Fruit fly (Drosophila melanogaster) whole organism, embryonic: ENCODE data around the gene CG32161.

Experiments
- Atf6 ChIP-seq: fragments of 200-800 bp; sonication (Bioruptor generic); IDR thresholded peaks from 2 replicates; pipeline ENCODE4 v1.3.6; 2022; ENCODE audit warnings: missing biosample characterization, missing genetic modification characterization
- CG10209 ChIP-seq: fragments of 200-800 bp; sonication (Bioruptor generic); optimal IDR thresholded peaks from 3 replicates; lab custom pipeline; 2017; ENCODE audit warnings: missing biosample characterization, mild to moderate bottlenecking, missing genetic modification characterization, missing genetic modification reagents
- CG10274 ChIP-seq: fragments of 200-800 bp; sonication (Bioruptor generic); optimal IDR thresholded peaks from 3 replicates; lab custom pipeline; 2017; ENCODE audit warnings: missing biosample characterization, mild to moderate bottlenecking, missing genetic modification characterization
- CG10366 ChIP-seq: fragments of 200-800 bp; sonication (Bioruptor generic); IDR thresholded peaks from 2 replicates; pipeline ENCODE4 v1.3.6; 2022; ENCODE audit warnings: missing biosample characterization, missing genetic modification characterization
- CG10431 ChIP-seq: fragments of 200-800 bp; sonication (Bioruptor generic); optimal IDR thresholded peaks from 3 replicates; lab custom pipeline; 2018; ENCODE audit warnings: missing biosample characterization, mild to moderate bottlenecking, missing genetic modification characterization
- CG11695 ChIP-seq: fragments of 200-800 bp; sonication (Bioruptor generic); IDR thresholded peaks from 3 replicates; pipeline ENCODE4 v1.3.6; 2022; ENCODE audit warnings: missing biosample characterization, missing genetic modification characterization
- CG12744 ChIP-seq: fragments of 200-800 bp; sonication (Bioruptor generic); optimal IDR thresholded peaks from 2 replicates; lab custom pipeline; 2016; ENCODE audit warnings: missing biosample characterization, missing genetic modification characterization
- CG15696 ChIP-seq: fragments of 200-800 bp; sonication (Bioruptor generic); optimal IDR thresholded peaks from 2 replicates; lab custom pipeline; 2019; ENCODE audit warnings: missing biosample characterization, mild to moderate bottlenecking, missing genetic modification characterization, moderate library complexity
- CG1603 ChIP-seq: fragments of 200-800 bp; sonication (Bioruptor generic); optimal IDR thresholded peaks from 2 replicates; lab custom pipeline; 2019; ENCODE audit warnings: missing biosample characterization, mild to moderate bottlenecking, missing genetic modification characterization, moderate library complexity
- CG17912 ChIP-seq: fragments of 200-800 bp; sonication (Bioruptor generic); optimal IDR thresholded peaks from 2 replicates; lab custom pipeline; 2018; ENCODE audit warnings: missing biosample characterization, mild to moderate bottlenecking, missing genetic modification characterization
- CG18764 ChIP-seq: fragments of 200-800 bp; sonication (Bioruptor generic); optimal IDR thresholded peaks from 3 replicates; lab custom pipeline; 2016; ENCODE audit warnings: missing biosample characterization, missing genetic modification characterization
- CG2120 ChIP-seq: fragments of 200-800 bp; sonication (Bioruptor generic); optimal IDR thresholded peaks from 3 replicates; lab custom pipeline; 2016; ENCODE audit warnings: missing biosample characterization, missing genetic modification characterization
- CG3163 ChIP-seq: fragments of 200-800 bp; sonication (Bioruptor generic); optimal IDR thresholded peaks from 3 replicates; lab custom pipeline; 2016; ENCODE audit warnings: missing biosample characterization, missing genetic modification characterization
- CG3281 ChIP-seq: fragments of 200-800 bp; sonication (Bioruptor generic); optimal IDR thresholded peaks from 3 replicates; lab custom pipeline; 2017; ENCODE audit warnings: missing biosample characterization, mild to moderate bottlenecking, missing genetic modification characterization
- CG34224 ChIP-seq: fragments of 200-800 bp; sonication (Bioruptor generic); IDR thresholded peaks from 3 replicates; pipeline ENCODE4 v1.3.6; 2022; ENCODE audit warnings: missing biosample characterization, missing genetic modification characterization; ENCODE audit not compliant: partially characterized antibody
- CG4730 ChIP-seq: fragments of 200-800 bp; sonication (Bioruptor generic); IDR thresholded peaks from 2 replicates; pipeline ENCODE4 v1.3.6; 2022; ENCODE audit warnings: missing biosample characterization, missing genetic modification characterization
- CG7987 ChIP-seq: fragments of 200-800 bp; sonication (Bioruptor generic); optimal IDR thresholded peaks from 2 replicates; lab custom pipeline; 2018; ENCODE audit warnings: missing biosample characterization, mild to moderate bottlenecking, missing genetic modification characterization, moderate library complexity
- Chrac-16 ChIP-seq: fragments of 200-800 bp; sonication (Bioruptor generic); optimal IDR thresholded peaks from 3 replicates; lab custom pipeline; 2016; ENCODE audit warnings: missing biosample characterization, missing genetic modification characterization
- D19B ChIP-seq: fragments of 200-800 bp; sonication (Bioruptor generic); optimal IDR thresholded peaks from 2 replicates; lab custom pipeline; 2017; ENCODE audit warnings: missing biosample characterization, mild to moderate bottlenecking, missing genetic modification characterization
- Doc2 ChIP-seq: fragments of 200-800 bp; sonication (Bioruptor generic); IDR thresholded peaks from 2 replicates; pipeline ENCODE4 v1.3.6; 2022; ENCODE audit warnings: missing biosample characterization, missing genetic modification characterization
- Fer2 ChIP-seq: fragments of 200-800 bp; sonication (Bioruptor generic); optimal IDR thresholded peaks from 2 replicates; lab custom pipeline; 2018; ENCODE audit warnings: missing biosample characterization, mild to moderate bottlenecking, missing genetic modification characterization, moderate library complexity
- Gug ChIP-seq: fragments of 200-800 bp; sonication (Bioruptor generic); IDR thresholded peaks from 4 replicates; pipeline ENCODE4 v1.3.6; 2022; ENCODE audit warnings: missing biosample characterization, missing genetic modification characterization
- Hr3 ChIP-seq: fragments of 200-800 bp; sonication (Bioruptor generic); optimal IDR thresholded peaks from 3 replicates; lab custom pipeline; 2016; ENCODE audit warnings: missing biosample characterization, missing genetic modification characterization
- Hr78 ChIP-seq, 2 experiments: fragments of 200-800 bp in 1 of 2; fragments of >200 bp in 1 of 2; sonication (Bioruptor generic) in 1 of 2; optimal IDR thresholded peaks; 2 replicates each; lab custom pipeline; 2017 to 2019; ENCODE audit warnings: missing biosample characterization in 2 of 2, missing genetic modification characterization in 2 of 2, mild to moderate bottlenecking in 1 of 2, moderate library complexity in 1 of 2
- MBD-R2 ChIP-seq: fragments of 200-800 bp; sonication (Bioruptor generic); IDR thresholded peaks from 2 replicates; pipeline ENCODE4 v1.3.6; 2022; ENCODE audit warnings: missing biosample characterization, missing genetic modification characterization
- Med ChIP-seq: fragments of 200-800 bp; sonication (Bioruptor generic); peaks from one replicate; lab custom pipeline; 2016; ENCODE audit warnings: missing biosample characterization, missing genetic modification characterization, mild to moderate bottlenecking, inconsistent platforms, moderate library complexity
- PHDP ChIP-seq: fragments of 200-800 bp; sonication (Bioruptor generic); optimal IDR thresholded peaks from 3 replicates; lab custom pipeline; 2018; ENCODE audit warnings: missing biosample characterization, mild to moderate bottlenecking, missing genetic modification characterization, moderate library complexity
- Sox102F ChIP-seq: fragments of 200-800 bp; sonication (Bioruptor generic); optimal IDR thresholded peaks from 2 replicates; lab custom pipeline; 2018; ENCODE audit warnings: missing biosample characterization, mild to moderate bottlenecking, missing genetic modification characterization, moderate library complexity
- aop ChIP-seq: fragments of 200-800 bp; sonication (Bioruptor generic); IDR thresholded peaks from 2 replicates; pipeline ENCODE4 v1.3.6; 2022; ENCODE audit warnings: missing biosample characterization, missing genetic modification characterization
- ap ChIP-seq: fragments of 200-800 bp; sonication (Bioruptor generic); IDR thresholded peaks from 2 replicates; pipeline ENCODE4 v1.3.6; 2022; ENCODE audit warnings: missing biosample characterization, missing genetic modification characterization
- dati ChIP-seq: fragments of 200-800 bp; sonication (Bioruptor generic); IDR thresholded peaks from 2 replicates; pipeline ENCODE4 v1.3.6; 2022; ENCODE audit warnings: missing biosample characterization, missing genetic modification characterization
- dpn ChIP-seq, 2 experiments: fragments of 200-800 bp; sonication (Bioruptor generic); optimal IDR thresholded peaks; 3 replicates each; lab custom pipeline; 2016; ENCODE audit warnings: missing biosample characterization in 2 of 2, missing genetic modification characterization in 2 of 2
- exex ChIP-seq: fragments of 200-800 bp; sonication (Bioruptor generic); optimal IDR thresholded peaks from 4 replicates; lab custom pipeline; 2018; ENCODE audit warnings: missing biosample characterization, mild to moderate bottlenecking, missing genetic modification characterization, moderate library complexity
- gro ChIP-seq: fragments of 200-800 bp; sonication (Bioruptor generic); optimal IDR thresholded peaks from 2 replicates; lab custom pipeline; 2016; ENCODE audit warnings: missing biosample characterization, missing genetic modification characterization
- hth ChIP-seq: fragments of >200 bp; optimal IDR thresholded peaks from 2 replicates; lab custom pipeline; 2017; ENCODE audit warnings: inconsistent platforms
- jigr1 ChIP-seq: fragments of 200-800 bp; sonication (Bioruptor generic); IDR thresholded peaks from 3 replicates; pipeline ENCODE4 v1.3.6; 2022; ENCODE audit warnings: missing biosample characterization, missing genetic modification characterization
- kah ChIP-seq: fragments of 200-800 bp; sonication (Bioruptor generic); optimal IDR thresholded peaks from 2 replicates; lab custom pipeline; 2018; ENCODE audit warnings: missing biosample characterization, mild to moderate bottlenecking, missing genetic modification characterization
- lola ChIP-seq, 3 experiments: fragments of >200 bp in 2 of 3; fragments of 200-800 bp in 1 of 3; sonication (Bioruptor generic) in 1 of 3; optimal IDR thresholded peaks; 2 replicates each; lab custom pipeline; 2017 to 2019; ENCODE audit warnings: missing biosample characterization in 3 of 3, missing genetic modification characterization in 3 of 3, mild to moderate bottlenecking in 1 of 3, moderate library complexity in 1 of 3
- nerfin-2 ChIP-seq: fragments of 200-800 bp; sonication (Bioruptor generic); IDR thresholded peaks from 2 replicates; pipeline ENCODE4 v1.3.6; 2022; ENCODE audit warnings: missing biosample characterization, missing genetic modification characterization; ENCODE audit not compliant: partially characterized antibody
- pita ChIP-seq: fragments of 200-800 bp; sonication (Bioruptor generic); optimal IDR thresholded peaks from 2 replicates; lab custom pipeline; 2017; ENCODE audit warnings: missing biosample characterization, mild to moderate bottlenecking, missing genetic modification characterization
- pzg ChIP-seq: fragments of 200-800 bp; sonication (Bioruptor generic); optimal IDR thresholded peaks from 3 replicates; lab custom pipeline; 2018; ENCODE audit warnings: missing biosample characterization, mild to moderate bottlenecking, missing genetic modification characterization, moderate library complexity
- ro ChIP-seq: fragments of 200-800 bp; sonication (Bioruptor generic); IDR thresholded peaks from 2 replicates; pipeline ENCODE4 v1.3.6; 2022; ENCODE audit warnings: missing biosample characterization, missing genetic modification characterization
- sim ChIP-seq: fragments of 200-800 bp; sonication (Bioruptor generic); IDR thresholded peaks from 2 replicates; pipeline ENCODE4 v1.3.6; 2022; ENCODE audit warnings: missing biosample characterization, missing genetic modification characterization
- stwl ChIP-seq: fragments of 200-800 bp; sonication (Bioruptor generic); optimal IDR thresholded peaks from 3 replicates; lab custom pipeline; 2018; ENCODE audit warnings: missing biosample characterization, mild to moderate bottlenecking, missing genetic modification characterization, moderate library complexity
- zen2 ChIP-seq: fragments of 200-800 bp; sonication (Bioruptor generic); IDR thresholded peaks from 3 replicates; pipeline ENCODE4 v1.3.6; 2022; ENCODE audit warnings: missing biosample characterization, missing genetic modification characterization; ENCODE audit not compliant: partially characterized antibody

Gene CG32161

dm6 chr3L:16842087-16842567, 3.9 kb upstream of the CG32161 start, which contains the start of gene TSG101 (continued):
- TF ChIP-seq Sox102F (GFP tag; lab: Kevin White, UChicago) (no peak), Hr3 (GFP tag; lab: Kevin White, UChicago) (no peak), ap (no peak), Atf6 (no peak), gro (GFP tag; lab: Kevin White, UChicago) (no peak), CG11695 (no peak), aop (no peak)
- TF ChIP-seq, all 482 proteins: peak for 57

DNA sequence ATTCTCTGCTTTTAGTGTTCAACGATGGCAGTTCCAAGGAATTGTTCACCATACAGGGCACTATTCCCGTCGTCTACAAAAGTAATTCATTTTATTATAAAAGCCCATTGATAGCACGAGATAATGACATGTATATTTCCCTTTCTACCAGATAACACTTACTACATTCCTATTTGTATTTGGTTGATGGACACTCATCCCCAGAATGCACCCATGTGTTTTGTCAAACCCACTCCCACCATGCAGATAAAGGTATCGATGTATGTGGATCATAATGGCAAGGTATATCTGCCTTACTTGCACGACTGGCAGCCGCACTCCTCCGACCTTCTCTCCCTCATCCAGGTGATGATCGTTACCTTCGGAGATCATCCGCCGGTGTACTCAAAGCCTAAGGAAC, 3.1 kb upstream of the CG32161 start:
- TF ChIP-seq Chrac-16 (GFP tag; lab: Kevin White, UChicago) (no peak), CG10431 (GFP tag; lab: Kevin White, UChicago) (peak; percentile 34), Med (GFP tag; lab: Kevin White, UChicago) (peak; percentile 27)
- TF ChIP-seq, all 482 proteins: peak for 2

- TF ChIP-seq hth: no peak
- no peak for TF ChIP-seq CG18764 (GFP tag; lab: Kevin White, UChicago)
- TF ChIP-seq nerfin-2 (GFP tag; lab: Robert Waterston, UW): peak; percentile 44; the same call in 1 of the 2 replicates
- no peak for TF ChIP-seq CG17912 (GFP tag; lab: Kevin White, UChicago)
- no peak; the same call in 2 of the 3 replicates for TF ChIP-seq jigr1 (GFP tag; lab: Robert Waterston, UW)
- TF ChIP-seq dpn (GFP tag; optimal IDR thresholded peaks at IDR 0.05; lab: Kevin White, UChicago): peak; percentile 44 to 56
- no peak for TF ChIP-seq pita (GFP tag; lab: Kevin White, UChicago)
- peak; percentile 39; the same call in 1 of the 2 replicates for TF ChIP-seq MBD-R2 (GFP tag; lab: Robert Waterston, UW)
- TF ChIP-seq Chrac-16 (GFP tag; lab: Kevin White, UChicago): peak; percentile 60
- no peak for TF ChIP-seq CG12744 (GFP tag; lab: Kevin White, UChicago)
- no peak for TF ChIP-seq CG4730 (GFP tag; lab: Robert Waterston, UW)
- no peak for TF ChIP-seq exex (tag; lab: Kevin White, UChicago)
- TF ChIP-seq ro (GFP tag; lab: Robert Waterston, UW): no peak
- peak in 1 of 3 experiments; percentile 65 for TF ChIP-seq lola (GFP tag; optimal IDR thresholded peaks at IDR 0.05; lab: Kevin White, UChicago)
- peak; percentile 32; the same call in 2 of the 3 replicates for TF ChIP-seq CG34224
- TF ChIP-seq D19B (GFP tag; lab: Kevin White, UChicago): peak; percentile 23
- no peak for TF ChIP-seq Doc2
- no peak for TF ChIP-seq ap
- no peak for TF ChIP-seq CG10274 (GFP tag; lab: Kevin White, UChicago)
- no peak for TF ChIP-seq CG7987
- TF ChIP-seq Gug: no peak
- no peak for TF ChIP-seq zen2 (GFP tag; lab: Robert Waterston, UW)
- peak; percentile 28 for TF ChIP-seq CG1603
- peak; percentile 79 for TF ChIP-seq stwl
- peak; percentile 24; the same call in 1 of the 2 replicates for TF ChIP-seq CG10366
- peak; percentile 83 for TF ChIP-seq CG2120
- peak; percentile 64 for TF ChIP-seq CG3281 (GFP tag; lab: Kevin White, UChicago)
- TF ChIP-seq CG3163 (GFP tag; lab: Kevin White, UChicago): peak; percentile 47
- TF ChIP-seq CG10209 (GFP tag; lab: Kevin White, UChicago): peak; percentile 54
- no peak for TF ChIP-seq kah (GFP tag; lab: Kevin White, UChicago)
- peak; percentile 64 for TF ChIP-seq Fer2 (tag; lab: Kevin White, UChicago)
- TF ChIP-seq PHDP: peak; percentile 61
- no peak for TF ChIP-seq Hr78 (GFP tag; optimal IDR thresholded peaks at IDR 0.05; lab: Kevin White, UChicago)
- TF ChIP-seq sim: no peak
- TF ChIP-seq pzg (GFP tag; lab: Kevin White, UChicago): peak; percentile 47
- TF ChIP-seq dati (GFP tag; lab: Robert Waterston, UW): no peak
- peak; percentile 59 for TF ChIP-seq CG15696 (tag; lab: Kevin White, UChicago)
Observed at dm6 chr3L:16844920-16845573, 980 bp upstream of the CG32161 start, which contains the start of the genes kud and Zcchc7. kud (minus strand) TSS chr3L:16844991. Zcchc7 (plus strand) TSS chr3L:16845386.
